Worm (Caenorhabditis elegans): ENCODE results near the gene F40G12.4.

DNA sequence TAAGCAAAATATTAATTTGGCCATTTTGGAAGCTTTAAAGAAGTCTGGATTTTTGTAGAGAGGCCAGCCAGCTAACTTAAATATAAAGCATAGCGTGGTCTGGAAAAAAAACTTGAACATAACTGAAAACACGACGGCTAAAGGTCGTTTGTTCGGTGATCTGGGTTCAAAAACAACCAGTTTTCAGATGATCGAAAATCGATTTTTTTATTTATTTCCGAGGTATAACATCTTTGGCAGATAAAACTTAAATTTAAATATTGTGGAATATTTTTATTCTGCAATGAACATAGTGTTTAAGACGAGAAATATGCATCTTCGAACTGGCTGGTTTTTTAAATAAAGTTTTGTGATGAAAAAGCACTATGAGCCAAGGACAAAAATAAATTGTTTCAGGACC lies at the start of gene F40G12.4:
- TF ChIP-seq him-1 (tag; optimal IDR thresholded peaks at IDR 0.05) (no peak), W03F9.2 (tag; optimal IDR thresholded peaks at IDR 0.05) (no peak)
